Worm (Caenorhabditis elegans) whole organism, midembryonic: Measurements from ENCODE around the gene cyy-1.

Experiments
- T22C8.4 ChIP-seq: fragments of 200-800 bp; sonication (Bioruptor generic); IDR thresholded peaks from 2 replicates; pipeline ENCODE4 v1.3.6; 2022; ENCODE audit warnings: missing genetic modification characterization, missing compliant biosample characterization
- cog-1 ChIP-seq: sonication (generic microtip); optimal IDR thresholded peaks from 2 replicates; lab custom pipeline; 2016; ENCODE audit warnings: missing genetic modification characterization, missing compliant biosample characterization
- flt-1 ChIP-seq: fragments of 200-800 bp; sonication (Bioruptor generic); IDR thresholded peaks from 2 replicates; pipeline ENCODE4 v1.3.6; 2022; ENCODE audit warnings: missing genetic modification characterization, missing compliant biosample characterization
- klf-2 ChIP-seq: fragments of 200-800 bp; sonication (Bioruptor generic); conservative IDR thresholded peaks from 2 replicates; pipeline ENCODE4 v1.3.6; 2022; ENCODE audit warnings: missing genetic modification reagents, missing genetic modification characterization, missing compliant biosample characterization
- med-1 ChIP-seq: sonication (generic microtip); optimal IDR thresholded peaks from 2 replicates; lab custom pipeline; 2017; ENCODE audit warnings: missing genetic modification characterization, mild to moderate bottlenecking, missing compliant biosample characterization, antibody characterized with exemption, missing genetic modification reagents; ENCODE audit not compliant: insufficient read depth
- ref-1 ChIP-seq: fragments of 200-800 bp; sonication (Bioruptor generic); conservative IDR thresholded peaks from 2 replicates; pipeline ENCODE4 v1.3.6; 2022; ENCODE audit warnings: missing genetic modification reagents, missing genetic modification characterization, missing compliant biosample characterization
- tab-1 ChIP-seq: fragments of 200-800 bp; sonication (Bioruptor generic); IDR thresholded peaks from 2 replicates; pipeline ENCODE4 v1.3.6; 2022; ENCODE audit warnings: missing genetic modification characterization, missing compliant biosample characterization
- ztf-23 ChIP-seq: fragments of 200-800 bp; sonication (Bioruptor generic); IDR thresholded peaks from 2 replicates; pipeline ENCODE4 v1.3.6; 2022; ENCODE audit warnings: missing genetic modification reagents, missing genetic modification characterization, missing compliant biosample characterization
- ztf-29 ChIP-seq: fragments of 200-800 bp; sonication (Bioruptor generic); IDR thresholded peaks from 2 replicates; pipeline ENCODE4 v1.3.6; 2022; ENCODE audit warnings: missing genetic modification reagents, missing genetic modification characterization, missing compliant biosample characterization

cyy-1 gene

DNA sequence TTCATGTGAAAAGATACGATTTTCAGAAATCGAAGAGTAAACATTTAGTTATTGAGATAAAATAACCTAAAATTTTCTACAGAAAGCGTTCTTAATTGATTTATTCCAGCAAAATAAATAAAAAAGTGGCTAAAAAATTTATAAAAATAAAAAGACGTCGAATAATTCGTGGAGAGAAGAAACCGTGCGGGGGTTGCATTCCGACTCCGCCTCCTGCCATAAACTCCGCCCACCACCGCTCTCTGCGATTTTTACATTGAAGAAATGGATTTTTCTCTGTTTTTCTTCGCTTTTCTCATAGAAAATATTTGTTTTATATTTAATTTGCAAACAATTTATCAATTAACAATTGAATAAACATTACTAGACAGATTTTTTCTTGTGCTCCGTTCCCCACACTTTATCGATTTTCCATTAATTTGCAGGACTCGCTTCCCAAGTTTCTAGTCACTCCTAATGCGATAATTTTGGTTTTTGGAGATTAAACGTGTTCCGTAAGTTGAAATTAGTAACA, at the start of gene cyy-1, which contains the start of gene ubxn-4:
cyy-1 (plus strand) TSS at position 426 of the 514 bp plus-strand sequence.
ubxn-4 (minus strand) TSS at position 114 of the 514 bp plus-strand sequence.
- TF ChIP-seq flt-1 (GFP tag; lab: Robert Waterston, UW) = 0 out of 2 replicates have a peak, but pooled peaks have one; percentile 17
- no peak for TF ChIP-seq cog-1 (tag; lab: Kevin White, UChicago)

DNA sequence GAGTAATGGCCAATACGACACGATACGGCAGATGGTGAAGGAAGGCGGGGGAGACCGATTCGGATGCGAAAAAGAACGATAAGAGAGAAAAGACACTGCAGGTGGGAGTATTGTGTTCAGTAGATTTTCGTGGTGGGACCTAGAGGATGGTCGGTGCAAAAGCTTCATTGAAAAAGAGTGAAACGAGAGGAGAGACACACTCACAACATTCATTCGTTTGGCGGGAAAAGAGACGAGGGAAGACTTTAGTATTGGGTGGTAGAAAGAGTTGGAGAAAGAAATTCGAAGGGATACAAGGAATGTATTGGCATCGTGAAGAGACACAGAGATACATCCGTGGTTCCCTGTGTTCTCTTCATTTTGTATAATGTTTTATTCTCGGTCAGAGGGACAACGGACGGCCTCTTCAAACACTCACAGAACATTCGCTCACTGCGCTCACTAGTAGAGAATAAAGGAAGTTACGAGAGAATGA, 49.2 kb upstream of the cyy-1 start:
- TF ChIP-seq ztf-29 = peak; percentile 27; the same call in 1 of the 2 replicates
- peak; percentile 68 for TF ChIP-seq flt-1 (GFP tag; lab: Robert Waterston, UW)
- no peak for TF ChIP-seq tab-1
- TF ChIP-seq cog-1 (tag; lab: Kevin White, UChicago) = peak; percentile 67

- TF ChIP-seq tab-1 = no peak
- peak; percentile 9 for TF ChIP-seq cog-1 (tag; lab: Kevin White, UChicago)
These were observed 47.4 kb upstream of the cyy-1 start, which contains the start of the genes R05D3.8 and rfp-1 for ce11 chrIII:8358213-8358672. Gene R05D3.8, minus strand, starts transcription at chrIII:8358327. Gene rfp-1, plus strand, starts transcription at chrIII:8358622.

ce11 chrIII:8363253-8364061, 42.2 kb upstream of the cyy-1 start, which contains the start of gene R05D3.3:
Gene R05D3.3, plus strand, starts transcription at chrIII:8364011.
- TF ChIP-seq ztf-23 = no peak
- TF ChIP-seq T22C8.4 (GFP tag; lab: Robert Waterston, UW) = no peak
- TF ChIP-seq tab-1 = no peak
- TF ChIP-seq ztf-29 = no peak
- TF ChIP-seq flt-1 (GFP tag; lab: Robert Waterston, UW) = no peak
- no peak for TF ChIP-seq cog-1 (tag; lab: Kevin White, UChicago)
- no peak for TF ChIP-seq klf-2 (GFP tag; lab: Robert Waterston, UW)
- no peak for TF ChIP-seq med-1 (GFP tag; lab: Kevin White, UChicago)
- no peak for TF ChIP-seq ref-1 (GFP tag; lab: Robert Waterston, UW)

- TF ChIP-seq flt-1 (GFP tag; lab: Robert Waterston, UW) = no peak
- TF ChIP-seq ref-1 (GFP tag; lab: Robert Waterston, UW) = no peak
- TF ChIP-seq T22C8.4 (GFP tag; lab: Robert Waterston, UW) = no peak
- TF ChIP-seq ztf-29 = no peak
- TF ChIP-seq med-1 (GFP tag; lab: Kevin White, UChicago) = no peak
- TF ChIP-seq klf-2 (GFP tag; lab: Robert Waterston, UW) = no peak
- TF ChIP-seq cog-1 (tag; lab: Kevin White, UChicago) = no peak
These were observed 37.1 kb upstream of the cyy-1 start, which contains the start of gene R05D3.9 for ce11 chrIII:8368619-8369018. Gene R05D3.9, minus strand, starts transcription at chrIII:8368719.

DNA sequence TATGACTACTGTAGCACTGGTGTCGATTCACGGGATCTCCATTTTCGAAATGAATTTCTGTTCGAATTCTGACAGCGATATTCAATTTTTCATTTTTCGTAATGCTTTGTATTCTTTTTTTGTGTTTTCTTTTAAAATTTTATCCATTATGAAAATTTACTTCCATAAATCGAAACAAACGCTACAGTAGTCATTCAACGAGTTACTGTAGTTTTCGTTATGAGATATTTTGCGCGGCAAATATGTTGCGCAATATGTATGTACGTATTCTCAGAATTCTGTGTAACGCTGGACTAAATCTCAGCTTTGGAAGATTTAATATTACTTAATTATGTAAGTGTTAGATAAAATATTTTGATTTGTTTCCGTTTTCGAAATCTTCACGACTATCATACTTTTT, 36.5 kb upstream of the cyy-1 start:
- TF ChIP-seq flt-1 (GFP tag; lab: Robert Waterston, UW) (no peak), med-1 (GFP tag; lab: Kevin White, UChicago) (no peak), ref-1 (GFP tag; lab: Robert Waterston, UW) (no peak), tab-1 (no peak), ztf-29 (no peak), klf-2 (GFP tag; lab: Robert Waterston, UW) (no peak), T22C8.4 (GFP tag; lab: Robert Waterston, UW) (no peak), ztf-23 (no peak), cog-1 (tag; lab: Kevin White, UChicago) (no peak)

DNA sequence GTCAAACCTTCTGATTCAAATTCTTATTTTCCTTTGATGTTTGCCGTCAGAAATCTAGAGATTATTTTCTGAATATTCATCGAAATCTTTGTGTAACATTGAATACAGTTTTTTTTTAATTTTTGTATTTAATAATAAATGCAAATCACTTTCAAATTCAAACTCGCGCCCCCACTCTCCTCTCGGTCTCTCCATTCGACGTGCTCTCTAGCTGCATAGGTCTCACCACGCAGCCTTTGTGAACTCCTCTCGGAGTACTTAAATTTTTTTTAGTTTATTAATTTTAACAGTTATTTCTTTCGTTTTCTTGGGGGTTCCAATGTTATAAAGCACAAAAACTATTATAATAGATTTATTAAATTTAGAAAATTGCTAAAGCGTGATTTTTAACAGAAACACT, 35.5 kb upstream of the cyy-1 start:
- TF ChIP-seq klf-2 (GFP tag; lab: Robert Waterston, UW) (no peak), ztf-23 (no peak), med-1 (GFP tag; lab: Kevin White, UChicago) (no peak)

DNA sequence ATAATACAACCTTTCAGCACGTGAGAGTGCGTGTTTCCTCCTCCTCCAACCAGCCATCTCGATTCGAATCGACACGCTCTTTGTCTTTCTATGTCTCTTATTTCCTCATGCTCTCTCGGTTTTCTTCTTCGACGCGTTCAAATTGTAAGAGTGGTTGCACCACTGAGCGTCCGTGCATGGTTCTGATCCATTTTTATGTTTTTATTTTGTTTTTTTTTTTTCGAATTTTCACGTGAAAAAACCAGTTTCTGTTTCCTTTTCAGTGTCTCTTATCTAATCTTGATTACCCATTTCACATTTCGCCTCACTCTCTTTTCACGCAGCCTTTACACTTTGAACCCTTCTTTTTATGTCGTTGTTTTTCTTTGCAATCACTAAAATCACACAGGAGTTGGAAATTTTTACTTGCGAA, 34.8 kb upstream of the cyy-1 start:
- TF ChIP-seq T22C8.4 (GFP tag; lab: Robert Waterston, UW) = no peak

ce11 chrIII:8371595-8372305, 33.9 kb upstream of the cyy-1 start, which contains the start of gene lmbr-1:
Gene lmbr-1, plus strand, starts transcription at chrIII:8372255.
- TF ChIP-seq ref-1 (GFP tag; lab: Robert Waterston, UW) (no peak), ztf-29 (no peak), med-1 (GFP tag; lab: Kevin White, UChicago) (no peak), tab-1 (no peak), T22C8.4 (GFP tag; lab: Robert Waterston, UW) (no peak), ztf-23 (no peak), cog-1 (tag; lab: Kevin White, UChicago) (no peak), flt-1 (GFP tag; lab: Robert Waterston, UW) (no peak), klf-2 (GFP tag; lab: Robert Waterston, UW) (no peak)

DNA sequence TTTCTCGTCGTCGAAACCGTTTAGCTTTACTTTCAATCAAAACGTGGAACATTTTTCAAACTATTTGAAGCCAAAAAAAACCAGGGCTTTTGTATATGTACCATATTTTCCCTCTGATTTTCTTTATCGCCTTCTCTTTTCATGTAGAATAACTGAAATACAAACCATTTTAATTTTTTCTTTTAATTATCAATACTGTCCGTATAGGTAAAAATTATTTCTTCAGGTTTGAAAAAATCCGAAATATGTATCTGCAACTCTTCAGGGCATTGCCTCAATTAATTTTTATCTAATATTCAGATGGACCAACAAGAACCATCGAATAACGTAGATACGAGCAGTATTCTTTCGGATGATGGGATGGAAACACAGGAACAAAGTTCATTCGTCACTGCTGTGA, 30.7 kb upstream of the cyy-1 start, which contains the start of gene met-2:
met-2 (plus strand) TSS at position 301 of the 400 bp plus-strand sequence.
- TF ChIP-seq ztf-29 (no peak), klf-2 (GFP tag; lab: Robert Waterston, UW) (no peak), ref-1 (GFP tag; lab: Robert Waterston, UW) (no peak), T22C8.4 (GFP tag; lab: Robert Waterston, UW) (no peak)
